Fruit fly (Drosophila melanogaster) whole organism, embryonic: Measurements from ENCODE around the gene deltaCOP.

ENCODE experiments used
- Atf-2 ChIP-seq: fragments of 200-800 bp; sonication (Bioruptor generic); optimal IDR thresholded peaks from 2 replicates; lab custom pipeline; 2016; ENCODE audit warnings: missing biosample characterization, missing genetic modification characterization
- Atf3 ChIP-seq: fragments of 200-800 bp; sonication (Bioruptor generic); optimal IDR thresholded peaks from 3 replicates; lab custom pipeline; 2016; ENCODE audit warnings: missing biosample characterization, missing genetic modification characterization
- CG10147 ChIP-seq: fragments of 200-800 bp; sonication (Bioruptor generic); optimal IDR thresholded peaks from 2 replicates; lab custom pipeline; 2019; ENCODE audit warnings: missing biosample characterization, mild to moderate bottlenecking, missing genetic modification characterization, moderate library complexity
- CG10274 ChIP-seq: fragments of 200-800 bp; sonication (Bioruptor generic); optimal IDR thresholded peaks from 3 replicates; lab custom pipeline; 2017; ENCODE audit warnings: missing biosample characterization, mild to moderate bottlenecking, missing genetic modification characterization
- CG13296 ChIP-seq: fragments of 200-800 bp; sonication (Bioruptor generic); optimal IDR thresholded peaks from 3 replicates; lab custom pipeline; 2018; ENCODE audit warnings: missing biosample characterization, mild to moderate bottlenecking, missing genetic modification characterization
- CG15011 ChIP-seq: fragments of 200-800 bp; sonication (Bioruptor generic); optimal IDR thresholded peaks from 3 replicates; lab custom pipeline; 2018; ENCODE audit warnings: missing biosample characterization, mild to moderate bottlenecking, missing genetic modification characterization
- CG1529 ChIP-seq: fragments of 200-800 bp; sonication (Bioruptor generic); optimal IDR thresholded peaks from 3 replicates; lab custom pipeline; 2018; ENCODE audit warnings: missing biosample characterization, missing genetic modification characterization
- CG15514 ChIP-seq: fragments of 200-800 bp; sonication (Bioruptor generic); optimal IDR thresholded peaks from 3 replicates; lab custom pipeline; 2017; ENCODE audit warnings: missing biosample characterization, missing genetic modification characterization, mild to moderate bottlenecking, moderate library complexity, missing genetic modification reagents
- CG1603 ChIP-seq: fragments of 200-800 bp; sonication (Bioruptor generic); optimal IDR thresholded peaks from 2 replicates; lab custom pipeline; 2019; ENCODE audit warnings: missing biosample characterization, mild to moderate bottlenecking, missing genetic modification characterization, moderate library complexity
- CG1792 ChIP-seq: fragments of 200-800 bp; sonication (Bioruptor generic); optimal IDR thresholded peaks from 2 replicates; lab custom pipeline; 2016; ENCODE audit warnings: missing biosample characterization, missing genetic modification characterization
- CG18476 ChIP-seq: fragments of 200-800 bp; sonication (Bioruptor generic); optimal IDR thresholded peaks from 2 replicates; lab custom pipeline; 2016; ENCODE audit warnings: missing biosample characterization, mild to moderate bottlenecking, missing genetic modification characterization
- CG18599 ChIP-seq: fragments of 200-800 bp; sonication (Bioruptor generic); optimal IDR thresholded peaks from 3 replicates; lab custom pipeline; 2017; ENCODE audit warnings: missing biosample characterization, missing genetic modification characterization, mild to moderate bottlenecking, moderate library complexity, missing genetic modification reagents
- CG2678 ChIP-seq: fragments of 200-800 bp; sonication (Bioruptor generic); optimal IDR thresholded peaks from 3 replicates; lab custom pipeline; 2019; ENCODE audit warnings: missing biosample characterization, mild to moderate bottlenecking, missing genetic modification characterization, moderate library complexity
- CG31388 ChIP-seq: fragments of 200-800 bp; sonication (Bioruptor generic); optimal IDR thresholded peaks from 2 replicates; lab custom pipeline; 2016; ENCODE audit warnings: missing biosample characterization, missing genetic modification characterization
- CG32767 ChIP-seq: fragments of 200-800 bp; sonication (Bioruptor generic); IDR thresholded peaks from 2 replicates; pipeline ENCODE4 v1.3.6; 2022; ENCODE audit warnings: missing biosample characterization, missing genetic modification characterization
- CG33213 ChIP-seq: fragments of 200-800 bp; sonication (Bioruptor generic); optimal IDR thresholded peaks from 3 replicates; lab custom pipeline; 2016; ENCODE audit warnings: missing biosample characterization, missing genetic modification characterization
- CG3407 ChIP-seq: fragments of 200-800 bp; sonication (Bioruptor generic); optimal IDR thresholded peaks from 2 replicates; lab custom pipeline; 2018; ENCODE audit warnings: missing biosample characterization, mild to moderate bottlenecking, missing genetic modification characterization
- CG3847 ChIP-seq: fragments of 200-800 bp; sonication (Bioruptor generic); IDR thresholded peaks from 2 replicates; pipeline ENCODE4 v1.3.6; 2022; ENCODE audit warnings: missing biosample characterization, missing genetic modification characterization
- CG9727 ChIP-seq: fragments of 200-800 bp; sonication (Bioruptor generic); optimal IDR thresholded peaks from 3 replicates; lab custom pipeline; 2017; ENCODE audit warnings: missing biosample characterization, mild to moderate bottlenecking, missing genetic modification characterization
- CkIIα-i1 ChIP-seq: fragments of 200-800 bp; sonication (Bioruptor generic); IDR thresholded peaks from 2 replicates; pipeline ENCODE4 v1.3.6; 2022; ENCODE audit warnings: missing biosample characterization, missing genetic modification characterization
- CrebB ChIP-seq: fragments of 200-800 bp; sonication (Bioruptor generic); optimal IDR thresholded peaks from 3 replicates; lab custom pipeline; 2018; ENCODE audit warnings: missing biosample characterization, mild to moderate bottlenecking, missing genetic modification characterization
- ERR ChIP-seq: fragments of 200-800 bp; sonication (Bioruptor generic); optimal IDR thresholded peaks from 2 replicates; lab custom pipeline; 2016; ENCODE audit warnings: missing biosample characterization, missing genetic modification characterization
- MESR4 ChIP-seq: fragments of 200-800 bp; sonication (Bioruptor generic); optimal IDR thresholded peaks from 2 replicates; lab custom pipeline; 2018; ENCODE audit warnings: missing biosample characterization, mild to moderate bottlenecking, missing genetic modification characterization, moderate library complexity
- Max ChIP-seq: fragments of 200-800 bp; sonication (Bioruptor generic); optimal IDR thresholded peaks from 2 replicates; lab custom pipeline; 2016; ENCODE audit warnings: missing biosample characterization, mild to moderate bottlenecking, missing genetic modification characterization
- Mrtf ChIP-seq: fragments of 200-800 bp; sonication (Bioruptor generic); IDR thresholded peaks from 3 replicates; pipeline ENCODE4 v1.3.6; 2022; ENCODE audit warnings: missing biosample characterization, missing genetic modification characterization
- Nf-YA ChIP-seq: fragments of 200-800 bp; sonication (Bioruptor generic); IDR thresholded peaks from 2 replicates; pipeline ENCODE4 v1.3.6; 2022; ENCODE audit warnings: missing biosample characterization, missing genetic modification characterization
- Nf-YB ChIP-seq: fragments of 200-800 bp; sonication (Bioruptor generic); optimal IDR thresholded peaks from 3 replicates; lab custom pipeline; 2019; ENCODE audit warnings: missing biosample characterization, mild to moderate bottlenecking, missing genetic modification characterization, moderate library complexity
- Pdp1 ChIP-seq, 2 experiments: fragments of 200-800 bp; sonication (Bioruptor generic); optimal IDR thresholded peaks; 3 replicates each; lab custom pipeline; 2016; ENCODE audit warnings: missing biosample characterization in 2 of 2, missing genetic modification characterization in 2 of 2, mild to moderate bottlenecking in 1 of 2, moderate library complexity in 1 of 2
- Ptx1 ChIP-seq: fragments of 200-800 bp; sonication (Bioruptor generic); IDR thresholded peaks from 2 replicates; pipeline ENCODE4 v1.3.6; 2022; ENCODE audit warnings: missing biosample characterization, missing genetic modification characterization
- Scr ChIP-seq: fragments of 200-800 bp; sonication (Bioruptor generic); IDR thresholded peaks from 2 replicates; pipeline ENCODE4 v1.3.6; 2022; ENCODE audit warnings: missing biosample characterization, missing genetic modification characterization; ENCODE audit not compliant: partially characterized antibody
- Sox102F ChIP-seq: fragments of 200-800 bp; sonication (Bioruptor generic); optimal IDR thresholded peaks from 2 replicates; lab custom pipeline; 2018; ENCODE audit warnings: missing biosample characterization, mild to moderate bottlenecking, missing genetic modification characterization, moderate library complexity
- TFAM ChIP-seq: fragments of 200-800 bp; sonication (Bioruptor generic); optimal IDR thresholded peaks from 2 replicates; lab custom pipeline; 2017; ENCODE audit warnings: missing biosample characterization, missing genetic modification characterization, inconsistent platforms
- Trl ChIP-seq, 3 experiments: fragments of >200 bp in 2 of 3; fragments of 200-800 bp in 1 of 3; sonication (Bioruptor generic) in 1 of 3; optimal IDR thresholded peaks; 2 replicates in 1 of 3; 3 replicates in 2 of 3; lab custom pipeline; 2016 to 2017; ENCODE audit warnings: missing biosample characterization in 1 of 3, missing genetic modification characterization in 1 of 3
- br ChIP-seq: fragments of >200 bp; optimal IDR thresholded peaks from 2 replicates; lab custom pipeline; 2017
- caup ChIP-seq: fragments of 200-800 bp; sonication (Bioruptor generic); optimal IDR thresholded peaks from 3 replicates; lab custom pipeline; 2017; ENCODE audit warnings: missing biosample characterization, mild to moderate bottlenecking, missing genetic modification characterization, moderate library complexity; ENCODE audit not compliant: severe bottlenecking
- chinmo ChIP-seq: fragments of 200-800 bp; sonication (Bioruptor generic); IDR thresholded peaks from 4 replicates; pipeline ENCODE4 v1.3.6; 2022; ENCODE audit warnings: missing biosample characterization, missing genetic modification characterization; ENCODE audit not compliant: partially characterized antibody
- danr ChIP-seq: fragments of 200-800 bp; sonication (Bioruptor generic); IDR thresholded peaks from 2 replicates; pipeline ENCODE4 v1.3.6; 2022; ENCODE audit warnings: missing biosample characterization, missing genetic modification characterization
- gro ChIP-seq: fragments of 200-800 bp; sonication (Bioruptor generic); optimal IDR thresholded peaks from 2 replicates; lab custom pipeline; 2016; ENCODE audit warnings: missing biosample characterization, missing genetic modification characterization
- jigr1 ChIP-seq: fragments of 200-800 bp; sonication (Bioruptor generic); IDR thresholded peaks from 3 replicates; pipeline ENCODE4 v1.3.6; 2022; ENCODE audit warnings: missing biosample characterization, missing genetic modification characterization
- klu ChIP-seq: fragments of 200-800 bp; sonication (Bioruptor generic); IDR thresholded peaks from 2 replicates; pipeline ENCODE4 v1.3.6; 2022; ENCODE audit warnings: missing biosample characterization, missing genetic modification characterization
- lab ChIP-seq: fragments of 200-800 bp; sonication (Bioruptor generic); optimal IDR thresholded peaks from 3 replicates; lab custom pipeline; 2017; ENCODE audit warnings: missing biosample characterization, missing genetic modification characterization, mild to moderate bottlenecking, moderate library complexity, missing genetic modification reagents
- lmd ChIP-seq: fragments of 200-800 bp; sonication (Bioruptor generic); IDR thresholded peaks from 2 replicates; pipeline ENCODE4 v1.3.6; 2022; ENCODE audit warnings: missing biosample characterization, missing genetic modification characterization
- phol ChIP-seq: fragments of 200-800 bp; sonication (Bioruptor generic); optimal IDR thresholded peaks from 3 replicates; lab custom pipeline; 2018; ENCODE audit warnings: missing biosample characterization, mild to moderate bottlenecking, missing genetic modification characterization, moderate library complexity
- pzg ChIP-seq: fragments of 200-800 bp; sonication (Bioruptor generic); optimal IDR thresholded peaks from 3 replicates; lab custom pipeline; 2018; ENCODE audit warnings: missing biosample characterization, mild to moderate bottlenecking, missing genetic modification characterization, moderate library complexity
- sc ChIP-seq, 3 experiments: fragments of >200 bp in 2 of 3; fragments of 200-800 bp in 1 of 3; sonication (Bioruptor generic) in 1 of 3; optimal IDR thresholded peaks; 2 replicates in 2 of 3; 3 replicates in 1 of 3; lab custom pipeline; 2017; ENCODE audit warnings: mild to moderate bottlenecking in 1 of 3, missing biosample characterization in 1 of 3, missing genetic modification characterization in 1 of 3, missing genetic modification reagents in 1 of 3
- schlank ChIP-seq: fragments of 200-800 bp; sonication (Bioruptor generic); optimal IDR thresholded peaks from 2 replicates; lab custom pipeline; 2018; ENCODE audit warnings: missing biosample characterization, mild to moderate bottlenecking, missing genetic modification characterization
- scrt ChIP-seq: fragments of 200-800 bp; sonication (Bioruptor generic); optimal IDR thresholded peaks from 2 replicates; lab custom pipeline; 2018; ENCODE audit warnings: missing biosample characterization, mild to moderate bottlenecking, missing genetic modification characterization, moderate library complexity
- slou ChIP-seq: fragments of 200-800 bp; sonication (Bioruptor generic); optimal IDR thresholded peaks from 3 replicates; lab custom pipeline; 2016; ENCODE audit warnings: missing biosample characterization, missing genetic modification characterization
- tx ChIP-seq: fragments of 200-800 bp; sonication (Bioruptor generic); optimal IDR thresholded peaks from 2 replicates; lab custom pipeline; 2016; ENCODE audit warnings: missing biosample characterization, missing genetic modification characterization
- zf30C ChIP-seq: fragments of 200-800 bp; sonication (Bioruptor generic); optimal IDR thresholded peaks from 3 replicates; lab custom pipeline; 2018; ENCODE audit warnings: missing biosample characterization, mild to moderate bottlenecking, missing genetic modification characterization

deltaCOP gene

DNA sequence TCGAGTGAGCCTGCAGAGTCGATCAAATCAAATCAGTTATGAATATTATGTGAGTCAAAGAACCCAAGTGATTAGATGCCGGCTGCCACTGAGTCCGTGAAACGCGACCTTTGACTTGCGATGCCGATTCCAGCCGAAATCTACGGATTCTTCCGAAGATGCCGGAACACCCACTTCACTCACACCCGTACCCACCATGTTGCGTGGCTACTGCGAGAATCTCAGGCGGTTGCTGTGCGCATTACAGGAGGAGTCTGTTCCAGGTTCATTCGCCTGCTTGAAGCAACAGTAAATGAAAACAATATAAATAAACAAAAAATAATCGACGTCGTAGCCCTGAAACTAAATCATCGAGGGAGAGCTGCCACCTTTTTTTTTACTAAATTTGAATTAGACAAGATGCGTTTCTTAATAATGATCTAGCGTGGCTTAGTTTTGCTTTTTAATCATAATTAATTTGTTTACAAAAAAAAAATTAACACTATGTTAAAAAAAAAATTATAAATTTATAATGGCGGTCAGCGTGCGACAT is 40.1 kb upstream of the deltaCOP start, which contains the start of gene Ldaf1 (continued):
- TF ChIP-seq CG2678 (tag; lab: Kevin White, UChicago) (peak; percentile 11), Sox102F (GFP tag; lab: Kevin White, UChicago) (no peak), CG1603 (tag; lab: Kevin White, UChicago) (peak; percentile 21), CG3847 (GFP tag; lab: Robert Waterston, UW) (no peak), schlank (tag; lab: Kevin White, UChicago) (no peak), Mrtf (GFP tag; lab: Robert Waterston, UW) (no peak), Max (GFP tag; lab: Kevin White, UChicago) (no peak), slou (GFP tag; lab: Kevin White, UChicago) (no peak), danr (GFP tag; lab: Robert Waterston, UW) (no peak), CrebB (no peak), Ptx1 (no peak), gro (GFP tag; lab: Kevin White, UChicago) (no peak), CG33213 (GFP tag; lab: Kevin White, UChicago) (no peak), Atf-2 (no peak), MESR4 (peak; percentile 20), lab (GFP tag; lab: Kevin White, UChicago) (no peak), scrt (GFP tag; lab: Kevin White, UChicago) (peak; percentile 36), CG13296 (GFP tag; lab: Kevin White, UChicago) (no peak), CG1529 (GFP tag; lab: Kevin White, UChicago) (no peak), Nf-YB (no peak), CG31388 (GFP tag; lab: Kevin White, UChicago) (no peak), caup (no peak), br (lab: Kevin White, UChicago) (no peak), CG15011 (no peak), CG18599 (GFP tag; lab: Kevin White, UChicago) (no peak), CG10147 (GFP tag; lab: Kevin White, UChicago) (no peak), CG10274 (GFP tag; lab: Kevin White, UChicago) (no peak), klu (no peak), CG18476 (no peak), CG32767 (GFP tag; lab: Robert Waterston, UW) (no peak), tx (GFP tag; lab: Kevin White, UChicago) (no peak), lmd (GFP tag; lab: Robert Waterston, UW) (no peak), ERR (GFP tag; lab: Kevin White, UChicago) (no peak), CG3407 (GFP tag; lab: Kevin White, UChicago) (no peak), pzg (GFP tag; lab: Kevin White, UChicago) (peak; percentile 33), CG9727 (GFP tag; lab: Kevin White, UChicago) (no peak), Pdp1 (GFP tag; optimal IDR thresholded peaks at IDR 0.05; lab: Kevin White, UChicago) (no peak), CkIIα-i1 (GFP tag; lab: Robert Waterston, UW) (no peak), TFAM (no peak), phol (peak; percentile 5), jigr1 (GFP tag; lab: Robert Waterston, UW) (no peak), Scr (0 out of 2 replicates have a peak, but pooled peaks have one; percentile 23), Nf-YA (GFP tag; lab: Robert Waterston, UW) (no peak), CG15514 (peak; percentile 69), zf30C (no peak), Trl (optimal IDR thresholded peaks at IDR 0.05; lab: Kevin White, UChicago) (no peak), Trl (GFP tag; optimal IDR thresholded peaks at IDR 0.05; lab: Kevin White, UChicago) (no peak), CG1792 (GFP tag; lab: Kevin White, UChicago) (no peak), sc (optimal IDR thresholded peaks at IDR 0.05; lab: Kevin White, UChicago) (no peak), sc (GFP tag; optimal IDR thresholded peaks at IDR 0.05; lab: Kevin White, UChicago) (no peak), chinmo (GFP tag; lab: Robert Waterston, UW) (no peak), Atf3 (GFP tag; lab: Kevin White, UChicago) (no peak)
